Worm (Caenorhabditis elegans) whole organism, mixed stage, embryonic: ENCODE results near the gene asns-2.

Experiments used
- bed-3 ChIP-seq: fragments of 200-800 bp; sonication (Bioruptor generic); optimal IDR thresholded peaks from 3 replicates; lab custom pipeline; 2018; ENCODE audit warnings: mild to moderate bottlenecking, missing genetic modification characterization, moderate library complexity, missing compliant biosample characterization
- blmp-1 ChIP-seq: fragments of 150-350 bp; optimal IDR thresholded peaks from 2 replicates; lab custom pipeline; 2014; ENCODE audit warnings: missing biosample characterization, missing genetic modification characterization
- ceh-39 ChIP-seq: fragments of 150-350 bp; optimal IDR thresholded peaks from 2 replicates; lab custom pipeline; 2014; ENCODE audit warnings: missing biosample characterization, missing genetic modification characterization
- ceh-43 ChIP-seq: fragments of 200-800 bp; sonication (Bioruptor generic); optimal IDR thresholded peaks from 2 replicates; lab custom pipeline; 2018; ENCODE audit warnings: mild to moderate bottlenecking, missing genetic modification characterization, moderate library complexity, missing compliant biosample characterization
- ces-1 ChIP-seq: fragments of 150-350 bp; optimal IDR thresholded peaks from 2 replicates; lab custom pipeline; 2014; ENCODE audit warnings: missing biosample characterization, missing genetic modification reagents, missing genetic modification characterization
- cnd-1 ChIP-seq: fragments of 200-800 bp; sonication (Bioruptor generic); optimal IDR thresholded peaks from 2 replicates; lab custom pipeline; 2018; ENCODE audit warnings: mild to moderate bottlenecking, missing genetic modification characterization, missing compliant biosample characterization
- drap-1 ChIP-seq: fragments of 200-800 bp; sonication (Bioruptor generic); optimal IDR thresholded peaks from 3 replicates; lab custom pipeline; 2018; ENCODE audit warnings: mild to moderate bottlenecking, missing genetic modification characterization, missing compliant biosample characterization
- elt-1 ChIP-seq: sonication (generic microtip); optimal IDR thresholded peaks from 2 replicates; lab custom pipeline; 2017; ENCODE audit warnings: missing genetic modification characterization, mild to moderate bottlenecking, missing compliant biosample characterization, antibody characterized with exemption, moderate library complexity, borderline replicate concordance; ENCODE audit not compliant: insufficient read depth
- elt-3 ChIP-seq: fragments of 150-350 bp; optimal IDR thresholded peaks from 2 replicates; lab custom pipeline; 2014; ENCODE audit warnings: missing biosample characterization, missing genetic modification characterization
- flh-1 ChIP-seq: fragments of 200-800 bp; sonication (Bioruptor generic); optimal IDR thresholded peaks from 2 replicates; lab custom pipeline; 2018; ENCODE audit warnings: mild to moderate bottlenecking, missing genetic modification characterization, moderate library complexity, missing compliant biosample characterization
- ham-2 ChIP-seq: fragments of 200-800 bp; sonication (Bioruptor generic); optimal IDR thresholded peaks from 2 replicates; lab custom pipeline; 2018; ENCODE audit warnings: mild to moderate bottlenecking, missing genetic modification characterization, missing compliant biosample characterization
- hlh-1 ChIP-seq: fragments of 150-350 bp; optimal IDR thresholded peaks from 2 replicates; lab custom pipeline; 2014; ENCODE audit warnings: missing biosample characterization, missing genetic modification reagents, missing genetic modification characterization
- lin-32 ChIP-seq: fragments of 200-800 bp; sonication (Bioruptor generic); optimal IDR thresholded peaks from 2 replicates; lab custom pipeline; 2018; ENCODE audit warnings: mild to moderate bottlenecking, missing genetic modification characterization, missing compliant biosample characterization
- lsy-2 ChIP-seq: fragments of 150-350 bp; optimal IDR thresholded peaks from 2 replicates; lab custom pipeline; 2014; ENCODE audit warnings: missing biosample characterization, missing genetic modification characterization
- mab-5 ChIP-seq: fragments of 150-350 bp; optimal IDR thresholded peaks from 2 replicates; lab custom pipeline; 2014; ENCODE audit warnings: missing biosample characterization, missing genetic modification characterization
- mep-1 ChIP-seq: fragments of 150-350 bp; optimal IDR thresholded peaks from 2 replicates; lab custom pipeline; 2017; ENCODE audit warnings: missing biosample characterization, missing genetic modification reagents, missing genetic modification characterization, inconsistent platforms
- mls-2 ChIP-seq: sonication (generic microtip); optimal IDR thresholded peaks from 2 replicates; lab custom pipeline; 2016; ENCODE audit warnings: mild to moderate bottlenecking, missing genetic modification characterization, moderate library complexity, missing compliant biosample characterization
- nhr-12 ChIP-seq: fragments of 150-350 bp; optimal IDR thresholded peaks from 2 replicates; lab custom pipeline; 2014; ENCODE audit warnings: missing biosample characterization, missing genetic modification characterization
- nhr-2 ChIP-seq: fragments of 150-350 bp; optimal IDR thresholded peaks from 2 replicates; lab custom pipeline; 2014; ENCODE audit warnings: missing biosample characterization, missing genetic modification characterization
- nhr-28 ChIP-seq: fragments of 150-350 bp; optimal IDR thresholded peaks from 2 replicates; lab custom pipeline; 2014; ENCODE audit warnings: missing biosample characterization, missing genetic modification characterization
- nhr-76 ChIP-seq: sonication (generic microtip); optimal IDR thresholded peaks from 2 replicates; lab custom pipeline; 2017; ENCODE audit warnings: missing biosample characterization, missing genetic modification characterization
- pha-4 ChIP-seq: fragments of 150-350 bp; optimal IDR thresholded peaks from 2 replicates; lab custom pipeline; 2018; ENCODE audit warnings: missing biosample characterization, missing genetic modification reagents, missing genetic modification characterization
- sem-2 ChIP-seq: fragments of 200-800 bp; sonication (Bioruptor generic); optimal IDR thresholded peaks from 2 replicates; lab custom pipeline; 2018; ENCODE audit warnings: mild to moderate bottlenecking, missing genetic modification characterization, missing compliant biosample characterization
- snpc-4 ChIP-seq: fragments of 150-350 bp; optimal IDR thresholded peaks from 2 replicates; lab custom pipeline; 2014; ENCODE audit warnings: missing biosample characterization, missing genetic modification characterization
- sptf-1 ChIP-seq: sonication (generic microtip); optimal IDR thresholded peaks from 2 replicates; lab custom pipeline; 2017; ENCODE audit warnings: mild to moderate bottlenecking, missing genetic modification characterization, moderate library complexity, missing compliant biosample characterization
- tbx-8 ChIP-seq: fragments of 200-800 bp; sonication (Bioruptor generic); optimal IDR thresholded peaks from 2 replicates; lab custom pipeline; 2018; ENCODE audit warnings: mild to moderate bottlenecking, missing genetic modification characterization, moderate library complexity, missing compliant biosample characterization
- unc-120 ChIP-seq: sonication (generic microtip); optimal IDR thresholded peaks from 2 replicates; lab custom pipeline; 2017; ENCODE audit warnings: missing genetic modification characterization, missing compliant biosample characterization; ENCODE audit not compliant: poor library complexity, severe bottlenecking
- unc-39 ChIP-seq: fragments of 150-350 bp; optimal IDR thresholded peaks from 2 replicates; lab custom pipeline; 2014; ENCODE audit warnings: missing biosample characterization, missing genetic modification characterization
- unc-62 ChIP-seq: fragments of 150-350 bp; optimal IDR thresholded peaks from 2 replicates; lab custom pipeline; 2014; ENCODE audit warnings: missing biosample characterization, missing genetic modification reagents, missing genetic modification characterization
- zip-8 ChIP-seq: fragments of 150-350 bp; optimal IDR thresholded peaks from 2 replicates; lab custom pipeline; 2014; ENCODE audit warnings: missing biosample characterization, missing genetic modification characterization
- ztf-11 ChIP-seq: fragments of 150-350 bp; optimal IDR thresholded peaks from 2 replicates; lab custom pipeline; 2014; ENCODE audit warnings: missing biosample characterization, missing genetic modification characterization

The asns-2 gene

DNA sequence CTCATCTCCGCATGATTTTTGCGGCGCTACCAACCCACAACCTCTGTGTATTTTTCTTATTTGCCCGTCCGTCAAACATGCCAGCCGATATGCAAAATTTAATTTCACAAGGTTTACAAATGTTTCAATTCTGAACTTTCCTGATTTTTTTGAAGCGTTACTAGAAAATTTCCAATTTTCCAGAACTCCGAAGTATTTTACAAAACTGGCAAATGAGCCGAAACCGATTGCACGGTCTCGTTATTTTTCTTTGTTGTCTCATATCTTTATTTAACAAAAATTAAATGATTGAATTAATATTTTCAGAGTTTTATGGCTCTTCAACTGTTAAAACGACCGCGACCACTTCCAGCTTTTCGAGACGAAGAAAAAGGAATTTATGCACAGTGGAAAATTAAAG, 42.7 kb downstream of the asns-2 start, which contains the start of gene F53A9.3:
TSS of gene F53A9.3 (plus strand) at position 301 of the 400 bp plus-strand sequence.
- TF ChIP-seq ceh-39 = no peak
- no peak for TF ChIP-seq nhr-76
- TF ChIP-seq zip-8 = no peak
- no peak for TF ChIP-seq hlh-1 (tag; lab: Kevin White, UChicago)
- no peak for TF ChIP-seq cnd-1
- TF ChIP-seq flh-1 (GFP tag; lab: Kevin White, UChicago) = no peak
- TF ChIP-seq lin-32 (GFP tag; lab: Kevin White, UChicago) = no peak
- no peak for TF ChIP-seq elt-1 (tag; lab: Kevin White, UChicago)
- no peak for TF ChIP-seq ces-1 (GFP tag; lab: Kevin White, UChicago)
- TF ChIP-seq ztf-11 (tag; lab: Kevin White, UChicago) = no peak
- no peak for TF ChIP-seq nhr-28 (tag; lab: Kevin White, UChicago)
- no peak for TF ChIP-seq ceh-43 (GFP tag; lab: Kevin White, UChicago)
- TF ChIP-seq unc-62 (GFP tag; lab: Kevin White, UChicago) = no peak
- TF ChIP-seq nhr-12 (tag; lab: Kevin White, UChicago) = no peak
- no peak for TF ChIP-seq drap-1 (GFP tag; lab: Kevin White, UChicago)
- no peak for TF ChIP-seq bed-3

DNA sequence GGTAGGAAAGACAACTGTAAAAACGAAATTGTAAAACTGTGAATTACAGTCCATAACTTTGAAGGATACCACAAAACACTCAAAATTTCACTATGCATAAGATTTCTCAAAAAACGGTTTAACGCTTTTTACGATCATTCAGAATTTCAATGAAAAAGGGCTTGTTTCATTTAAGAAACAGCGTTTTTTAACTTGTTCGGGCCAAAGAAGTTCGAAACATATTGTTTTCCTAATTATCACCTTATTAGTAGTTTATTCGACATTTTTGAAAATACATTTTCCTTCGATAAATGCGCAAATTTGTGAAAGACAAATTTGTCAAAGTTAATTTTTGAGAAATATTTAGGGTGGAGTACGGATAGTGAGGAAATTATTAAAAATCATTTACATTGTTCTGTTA, 45.9 kb downstream of the asns-2 start:
- TF ChIP-seq mep-1 (tag; lab: Kevin White, UChicago) = no peak
- no peak for TF ChIP-seq zip-8
- TF ChIP-seq bed-3 = no peak
- no peak for TF ChIP-seq unc-39 (tag; lab: Kevin White, UChicago)
- TF ChIP-seq ceh-39 = no peak
- no peak for TF ChIP-seq cnd-1
- TF ChIP-seq ces-1 (GFP tag; lab: Kevin White, UChicago) = no peak
- TF ChIP-seq nhr-2 (tag; lab: Kevin White, UChicago) = no peak
- no peak for TF ChIP-seq lsy-2 (tag; lab: Kevin White, UChicago)
- TF ChIP-seq unc-120 = no peak
- no peak for TF ChIP-seq sem-2 (GFP tag; lab: Kevin White, UChicago)
- TF ChIP-seq mab-5 (tag; lab: Kevin White, UChicago) = no peak
- TF ChIP-seq blmp-1 (tag; lab: Kevin White, UChicago) = no peak
- TF ChIP-seq nhr-12 (tag; lab: Kevin White, UChicago) = no peak
- TF ChIP-seq ztf-11 (tag; lab: Kevin White, UChicago) = no peak
- no peak for TF ChIP-seq elt-1 (tag; lab: Kevin White, UChicago)
- no peak for TF ChIP-seq elt-3 (tag; lab: Kevin White, UChicago)
- TF ChIP-seq sptf-1 (tag; lab: Kevin White, UChicago) = no peak
- TF ChIP-seq snpc-4 (tag; lab: Kevin White, UChicago) = no peak
- TF ChIP-seq ham-2 (GFP tag; lab: Kevin White, UChicago) = no peak

DNA sequence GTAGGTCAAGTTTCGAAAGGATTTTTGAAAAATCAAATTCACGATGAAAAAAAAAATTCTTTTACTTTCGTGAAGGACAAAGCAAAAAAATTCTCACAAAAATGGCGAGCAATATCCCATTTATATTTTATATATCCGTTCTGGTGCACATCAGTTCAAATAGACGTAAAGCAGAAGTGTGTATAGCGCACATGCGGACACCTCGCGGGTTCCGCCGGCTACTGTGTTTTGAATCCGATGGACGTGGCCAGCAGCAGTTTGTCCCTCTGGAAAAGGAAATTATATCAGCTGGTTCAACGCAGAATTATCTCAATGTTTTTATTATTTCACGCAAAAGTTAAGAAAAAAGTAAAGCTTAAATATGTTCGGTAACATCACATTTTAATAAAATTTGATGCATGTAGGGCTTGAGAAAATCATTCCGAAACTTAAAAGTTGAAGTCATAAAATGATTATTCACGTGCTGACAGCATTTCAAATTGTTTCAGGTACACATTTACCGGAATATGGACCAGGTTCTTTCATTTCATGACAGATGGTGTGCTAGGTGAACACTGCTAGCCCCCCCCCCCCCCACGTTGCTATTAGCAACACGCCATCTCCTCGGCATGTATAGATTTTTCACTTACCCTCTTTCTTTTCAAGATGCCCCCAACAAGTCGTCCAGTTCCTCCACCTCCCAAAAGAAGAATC, 46.9 kb downstream of the asns-2 start, which contains the start of gene jbts-14:
TSS of gene jbts-14 (plus strand) at position 643 of the 693 bp plus-strand sequence.
- TF ChIP-seq zip-8 (no peak), lin-32 (GFP tag; lab: Kevin White, UChicago) (no peak), lsy-2 (tag; lab: Kevin White, UChicago) (no peak), pha-4 (no peak), mep-1 (tag; lab: Kevin White, UChicago) (no peak), nhr-12 (tag; lab: Kevin White, UChicago) (no peak), ces-1 (GFP tag; lab: Kevin White, UChicago) (no peak), drap-1 (GFP tag; lab: Kevin White, UChicago) (no peak), ztf-11 (tag; lab: Kevin White, UChicago) (no peak), tbx-8 (GFP tag; lab: Kevin White, UChicago) (no peak), sem-2 (GFP tag; lab: Kevin White, UChicago) (no peak), mls-2 (tag; lab: Kevin White, UChicago) (no peak), cnd-1 (no peak), unc-39 (tag; lab: Kevin White, UChicago) (no peak)
